Worm (Caenorhabditis elegans) whole organism, L1 larva: ENCODE results near the gene srz-71.

Experiments
- C16A3.4 ChIP-seq: fragments of 150-350 bp; optimal IDR thresholded peaks from 2 replicates; lab custom pipeline; 2014; ENCODE audit warnings: missing biosample characterization, missing genetic modification characterization
- alr-1 ChIP-seq: fragments of 200-800 bp; sonication (Bioruptor generic); optimal IDR thresholded peaks from 2 replicates; lab custom pipeline; 2018; ENCODE audit warnings: borderline replicate concordance, mild to moderate bottlenecking, missing genetic modification characterization, missing compliant biosample characterization
- ama-1 ChIP-seq: fragments of 150-350 bp; optimal IDR thresholded peaks from 2 replicates; lab custom pipeline; 2014
- ceh-8 ChIP-seq: fragments of 200-800 bp; sonication (Bioruptor generic); optimal IDR thresholded peaks from 2 replicates; lab custom pipeline; 2018; ENCODE audit warnings: mild to moderate bottlenecking, missing genetic modification characterization, moderate library complexity, missing compliant biosample characterization
- ceh-82 ChIP-seq, 3 experiments: fragments of 150-350 bp in 1 of 3; sonication (generic microtip) in 2 of 3; optimal IDR thresholded peaks; 2 replicates each; lab custom pipeline; 2014 to 2017; ENCODE audit warnings: missing biosample characterization in 3 of 3, missing genetic modification characterization in 3 of 3
- ceh-90 ChIP-seq: sonication (generic microtip); optimal IDR thresholded peaks from 2 replicates; lab custom pipeline; 2016; ENCODE audit warnings: missing genetic modification characterization, missing compliant biosample characterization
- ces-1 ChIP-seq: fragments of 150-350 bp; optimal IDR thresholded peaks from 2 replicates; lab custom pipeline; 2014; ENCODE audit warnings: missing biosample characterization, missing genetic modification reagents, missing genetic modification characterization
- dpl-1 ChIP-seq, 3 experiments: fragments of 150-350 bp in 2 of 3; sonication (generic microtip) in 1 of 3; optimal IDR thresholded peaks; 2 replicates each; lab custom pipeline; 2014 to 2017; ENCODE audit warnings: missing biosample characterization in 3 of 3, missing genetic modification characterization in 3 of 3, missing genetic modification reagents in 3 of 3
- efl-3 ChIP-seq: fragments of 200-800 bp; sonication (Bioruptor generic); optimal IDR thresholded peaks from 2 replicates; lab custom pipeline; 2018; ENCODE audit warnings: mild to moderate bottlenecking, missing genetic modification characterization, missing compliant biosample characterization
- egl-13 ChIP-seq: sonication (generic microtip); optimal IDR thresholded peaks from 2 replicates; lab custom pipeline; 2016; ENCODE audit warnings: missing genotype, missing genetic modification reagents, missing genetic modification characterization, missing compliant biosample characterization
- egl-27 ChIP-seq, 2 experiments: fragments of 150-350 bp in 1 of 2; sonication (generic microtip); optimal IDR thresholded peaks; 3 replicates each; lab custom pipeline; 2017 to 2018; ENCODE audit warnings: missing biosample characterization in 2 of 2, missing genetic modification characterization in 2 of 2, missing genetic modification reagents in 2 of 2
- elt-2 ChIP-seq: sonication (generic microtip); optimal IDR thresholded peaks from 2 replicates; lab custom pipeline; 2016; ENCODE audit warnings: missing genetic modification characterization, mild to moderate bottlenecking, inconsistent platforms, missing compliant biosample characterization, missing genetic modification reagents
- ets-5 ChIP-seq: fragments of 200-800 bp; sonication (Bioruptor generic); IDR thresholded peaks from 2 replicates; pipeline ENCODE4 v1.3.6; 2022; ENCODE audit warnings: missing genetic modification characterization, missing compliant biosample characterization
- fkh-10 ChIP-seq: sonication (generic microtip); optimal IDR thresholded peaks from 2 replicates; lab custom pipeline; 2017; ENCODE audit warnings: missing biosample characterization, missing genetic modification reagents, missing genetic modification characterization
- fkh-4 ChIP-seq: sonication (generic microtip); optimal IDR thresholded peaks from 2 replicates; lab custom pipeline; 2016; ENCODE audit warnings: missing compliant biosample characterization, missing genetic modification characterization, borderline replicate concordance
- fkh-8 ChIP-seq: sonication (generic microtip); optimal IDR thresholded peaks from 2 replicates; lab custom pipeline; 2016; ENCODE audit warnings: mild to moderate bottlenecking, missing genetic modification characterization, missing compliant biosample characterization
- hlh-4 ChIP-seq: sonication (generic microtip); optimal IDR thresholded peaks from 2 replicates; lab custom pipeline; 2016; ENCODE audit warnings: mild to moderate bottlenecking, missing genetic modification characterization, missing compliant biosample characterization
- hpl-2 ChIP-seq: fragments of 150-350 bp; optimal IDR thresholded peaks from 2 replicates; lab custom pipeline; 2014; ENCODE audit warnings: missing biosample characterization, missing genetic modification reagents, missing genetic modification characterization
- irx-1 ChIP-seq: sonication (generic microtip); optimal IDR thresholded peaks from 2 replicates; lab custom pipeline; 2016; ENCODE audit warnings: missing genetic modification characterization, missing compliant biosample characterization
- lin-13 ChIP-seq: fragments of 150-350 bp; optimal IDR thresholded peaks from 2 replicates; lab custom pipeline; 2014; ENCODE audit warnings: missing biosample characterization, missing genetic modification reagents, missing genetic modification characterization
- lin-14 ChIP-seq: fragments of 200-800 bp; sonication (Bioruptor generic); optimal IDR thresholded peaks from 2 replicates; lab custom pipeline; 2018; ENCODE audit warnings: mild to moderate bottlenecking, missing genetic modification characterization, moderate library complexity, missing compliant biosample characterization
- lin-15B ChIP-seq: fragments of 150-350 bp; sonication (generic microtip); optimal IDR thresholded peaks from 3 replicates; lab custom pipeline; 2014; ENCODE audit warnings: missing biosample characterization, missing genetic modification characterization
- lir-3 ChIP-seq: sonication (generic microtip); optimal IDR thresholded peaks from 2 replicates; lab custom pipeline; 2016; ENCODE audit warnings: mild to moderate bottlenecking, missing genetic modification characterization, moderate library complexity, missing compliant biosample characterization; ENCODE audit not compliant: poor library complexity
- lsy-2 ChIP-seq, 2 experiments: fragments of 150-350 bp; optimal IDR thresholded peaks; 2 replicates each; lab custom pipeline; 2014; ENCODE audit warnings: missing biosample characterization in 2 of 2, missing genetic modification characterization in 2 of 2
- nhr-12 ChIP-seq: sonication (generic microtip); optimal IDR thresholded peaks from 2 replicates; lab custom pipeline; 2017; ENCODE audit warnings: missing biosample characterization, missing genetic modification characterization
- nhr-19 ChIP-seq: fragments of 200-800 bp; sonication (Bioruptor generic); conservative IDR thresholded peaks from 2 replicates; pipeline ENCODE4 v1.3.6; 2022; ENCODE audit warnings: missing genetic modification characterization, missing compliant biosample characterization
- nhr-237 ChIP-seq: fragments of 150-350 bp; optimal IDR thresholded peaks from 2 replicates; lab custom pipeline; 2014; ENCODE audit warnings: missing biosample characterization, missing genetic modification characterization
- nhr-28 ChIP-seq: fragments of 150-350 bp; optimal IDR thresholded peaks from 2 replicates; lab custom pipeline; 2014; ENCODE audit warnings: missing biosample characterization, missing genetic modification characterization
- nhr-47 ChIP-seq: sonication (generic microtip); optimal IDR thresholded peaks from 2 replicates; lab custom pipeline; 2016; ENCODE audit warnings: mild to moderate bottlenecking, missing genetic modification characterization, moderate library complexity, missing compliant biosample characterization
- nhr-71 ChIP-seq: sonication (generic microtip); optimal IDR thresholded peaks from 2 replicates; lab custom pipeline; 2016; ENCODE audit warnings: mild to moderate bottlenecking, missing genetic modification characterization, moderate library complexity, missing compliant biosample characterization
- nhr-76 ChIP-seq: sonication (generic microtip); optimal IDR thresholded peaks from 2 replicates; lab custom pipeline; 2017; ENCODE audit warnings: missing biosample characterization, missing genetic modification characterization
- pag-3 ChIP-seq: sonication (generic microtip); optimal IDR thresholded peaks from 2 replicates; lab custom pipeline; 2017; ENCODE audit warnings: missing genetic modification characterization, mild to moderate bottlenecking, missing compliant biosample characterization, antibody characterized with exemption, borderline replicate concordance; ENCODE audit not compliant: insufficient read depth
- pqm-1 ChIP-seq: sonication (generic microtip); optimal IDR thresholded peaks from 3 replicates; lab custom pipeline; 2017; ENCODE audit warnings: missing biosample characterization, missing genetic modification characterization
- rnt-1 ChIP-seq: sonication (generic microtip); optimal IDR thresholded peaks from 2 replicates; lab custom pipeline; 2016; ENCODE audit warnings: mild to moderate bottlenecking, missing genetic modification characterization, moderate library complexity, missing compliant biosample characterization
- skn-1 ChIP-seq: fragments of 150-350 bp; optimal IDR thresholded peaks from 2 replicates; lab custom pipeline; 2014; ENCODE audit warnings: missing biosample characterization, missing genetic modification characterization
- sptf-1 ChIP-seq: fragments of 150-350 bp; optimal IDR thresholded peaks from 2 replicates; lab custom pipeline; 2014; ENCODE audit warnings: missing biosample characterization, missing genetic modification characterization
- swsn-7 ChIP-seq: sonication (generic microtip); optimal IDR thresholded peaks from 2 replicates; lab custom pipeline; 2016; ENCODE audit warnings: missing genetic modification characterization, missing compliant biosample characterization
- tbx-2 ChIP-seq: sonication (generic microtip); optimal IDR thresholded peaks from 2 replicates; lab custom pipeline; 2016; ENCODE audit warnings: missing genetic modification characterization, missing compliant biosample characterization
- unc-86 ChIP-seq: sonication (generic microtip); optimal IDR thresholded peaks from 2 replicates; lab custom pipeline; 2016; ENCODE audit warnings: missing genetic modification characterization, missing compliant biosample characterization
- unc-98 ChIP-seq: fragments of 200-800 bp; sonication (Bioruptor generic); IDR thresholded peaks from 2 replicates; pipeline ENCODE4 v1.3.6; 2022; ENCODE audit warnings: missing genetic modification characterization, missing compliant biosample characterization
- xbp-1 ChIP-seq: sonication (generic microtip); optimal IDR thresholded peaks from 2 replicates; lab custom pipeline; 2016; ENCODE audit warnings: missing genetic modification characterization, missing compliant biosample characterization
- zag-1 ChIP-seq: fragments of 150-350 bp; optimal IDR thresholded peaks from 2 replicates; lab custom pipeline; 2014; ENCODE audit warnings: missing biosample characterization, missing genetic modification characterization
- zip-4 ChIP-seq: fragments of 200-800 bp; sonication (Bioruptor generic); optimal IDR thresholded peaks from 2 replicates; lab custom pipeline; 2018; ENCODE audit warnings: mild to moderate bottlenecking, missing genetic modification characterization, moderate library complexity, missing compliant biosample characterization
- ztf-11 ChIP-seq, 2 experiments: sonication (generic microtip); optimal IDR thresholded peaks; 2 replicates each; lab custom pipeline; 2016 to 2017; ENCODE audit warnings: missing genetic modification characterization in 2 of 2, missing biosample characterization in 1 of 2, missing compliant biosample characterization in 1 of 2
- ztf-4 ChIP-seq: fragments of 150-350 bp; optimal IDR thresholded peaks from 2 replicates; lab custom pipeline; 2014; ENCODE audit warnings: missing biosample characterization, missing genetic modification characterization

srz-71 gene

DNA sequence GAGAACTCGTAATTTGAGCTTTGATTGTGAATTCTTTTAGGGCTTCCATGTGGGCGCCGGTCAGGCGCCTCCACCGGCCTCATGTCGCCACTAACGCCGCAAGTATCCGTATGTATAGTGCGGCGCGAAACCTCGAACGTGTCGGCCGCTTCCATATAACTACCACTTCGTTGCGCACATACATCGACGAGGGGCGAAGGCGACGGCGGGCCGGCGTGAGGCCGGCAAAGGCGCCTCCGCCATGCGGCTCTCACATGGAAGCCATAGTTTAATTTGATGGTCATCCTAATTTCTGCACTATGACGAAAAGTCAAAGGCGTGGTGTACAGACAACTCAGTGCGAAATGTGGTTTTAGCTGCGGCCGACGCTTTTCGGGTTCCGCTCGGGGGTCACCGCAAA is 22.6 kb upstream of the srz-71 start:
- TF ChIP-seq ztf-11 (tag; optimal IDR thresholded peaks at IDR 0.05; lab: Kevin White, UChicago) (no peak), nhr-71 (tag; lab: Kevin White, UChicago) (no peak), ama-1 (lab: Kevin White, UChicago) (no peak), ceh-90 (tag; lab: Kevin White, UChicago) (no peak), pqm-1 (tag; lab: Kevin White, UChicago) (no peak), lin-13 (no peak), egl-13 (tag; lab: Kevin White, UChicago) (no peak), ets-5 (GFP tag; lab: Robert Waterston, UW) (no peak), sptf-1 (tag; lab: Kevin White, UChicago) (no peak), lir-3 (tag; lab: Kevin White, UChicago) (no peak), ceh-82 (tag; optimal IDR thresholded peaks at IDR 0.05; lab: Kevin White, UChicago) (no peak), nhr-19 (GFP tag; lab: Robert Waterston, UW) (no peak), fkh-4 (tag; lab: Kevin White, UChicago) (no peak), lin-14 (no peak), lin-15B (tag; lab: Kevin White, UChicago) (no peak), tbx-2 (tag; lab: Kevin White, UChicago) (no peak)
- TF ChIP-seq, all 84 proteins: peak for 0

DNA sequence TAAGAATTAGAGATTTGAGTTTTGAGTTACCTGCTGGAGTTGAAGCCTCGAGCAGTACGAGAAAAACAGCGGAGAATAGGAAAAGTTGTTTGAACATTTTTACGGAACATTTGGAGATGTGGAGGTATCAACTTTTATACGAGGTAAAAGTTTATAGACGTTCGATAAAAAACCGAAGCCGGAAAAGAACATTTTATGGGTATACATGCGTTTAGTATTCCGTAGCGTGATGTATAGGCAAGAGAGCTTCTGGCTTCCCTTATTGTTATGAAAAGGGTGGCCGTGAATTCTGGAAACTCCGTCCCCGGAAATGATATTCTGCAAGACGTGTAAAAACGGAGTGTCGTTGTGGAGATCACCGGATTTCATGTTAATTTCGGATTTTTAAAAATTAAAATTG is 12.3 kb upstream of the srz-71 start, which contains the start of gene K03D3.5:
Gene K03D3.5, minus strand, starts transcription at position 101 of the 400 bp plus-strand sequence.
- TF ChIP-seq nhr-12 (no peak), ets-5 (GFP tag; lab: Robert Waterston, UW) (no peak), ceh-8 (GFP tag; lab: Kevin White, UChicago) (no peak), egl-27 (tag; optimal IDR thresholded peaks at IDR 0.05; lab: Kevin White, UChicago) (no peak), xbp-1 (no peak), ztf-4 (tag; lab: Kevin White, UChicago) (no peak), zip-4 (no peak), elt-2 (tag; lab: Kevin White, UChicago) (no peak)

DNA sequence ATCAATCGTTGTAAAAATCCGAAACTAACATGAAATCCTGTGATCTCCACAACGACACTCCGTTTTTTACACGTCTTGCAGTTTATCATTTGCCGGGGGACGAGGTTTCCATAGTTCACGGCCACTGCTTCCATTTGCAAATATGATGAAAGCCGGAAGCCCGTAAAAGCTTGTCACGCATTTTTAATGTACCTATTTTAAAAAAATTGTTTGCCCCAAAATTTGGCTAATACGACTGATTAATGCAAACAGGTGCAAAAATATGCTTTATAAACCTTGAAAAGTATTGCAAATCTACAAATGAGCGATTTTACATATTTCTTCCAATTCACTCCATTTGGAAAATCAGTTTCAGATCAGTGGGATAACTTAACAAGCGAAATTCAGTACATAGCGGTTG is 11.8 kb upstream of the srz-71 start, which contains the start of gene srz-61:
Gene srz-61, plus strand, starts transcription at position 301 of the 400 bp plus-strand sequence.
- TF ChIP-seq unc-86 (tag; lab: Kevin White, UChicago) (no peak), nhr-237 (tag; lab: Kevin White, UChicago) (no peak), fkh-8 (tag; lab: Kevin White, UChicago) (no peak), fkh-10 (GFP tag; lab: Kevin White, UChicago) (no peak), skn-1 (tag; lab: Kevin White, UChicago) (no peak), lin-15B (tag; lab: Kevin White, UChicago) (no peak), efl-3 (GFP tag; lab: Kevin White, UChicago) (no peak), rnt-1 (tag; lab: Kevin White, UChicago) (no peak), nhr-76 (tag; lab: Kevin White, UChicago) (no peak)
- TF ChIP-seq, all 84 proteins: peak for 0

DNA sequence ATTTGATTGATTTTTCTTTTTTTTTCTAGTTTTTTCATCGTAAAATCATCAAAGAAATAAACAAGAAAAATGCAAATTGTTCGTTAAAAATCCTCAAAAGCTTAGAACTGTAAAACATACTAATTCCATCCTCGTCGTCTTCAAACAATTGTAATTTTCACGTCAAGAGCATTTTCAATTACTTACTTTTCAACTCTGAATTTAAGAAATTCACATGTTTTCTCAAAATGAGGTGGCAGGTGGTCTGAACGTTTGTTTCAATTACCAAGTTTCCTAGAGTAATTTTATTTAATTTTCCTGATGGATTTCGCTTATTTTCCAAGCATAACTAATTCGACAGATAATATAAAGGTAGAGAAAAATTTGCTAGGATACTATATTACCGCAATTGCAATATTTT is 9.3 kb upstream of the srz-71 start, which contains the start of gene srz-104:
Gene srz-104, plus strand, starts transcription at position 301 of the 400 bp plus-strand sequence.
- TF ChIP-seq zag-1 (no peak), hlh-4 (tag; lab: Kevin White, UChicago) (peak; percentile 11)

DNA sequence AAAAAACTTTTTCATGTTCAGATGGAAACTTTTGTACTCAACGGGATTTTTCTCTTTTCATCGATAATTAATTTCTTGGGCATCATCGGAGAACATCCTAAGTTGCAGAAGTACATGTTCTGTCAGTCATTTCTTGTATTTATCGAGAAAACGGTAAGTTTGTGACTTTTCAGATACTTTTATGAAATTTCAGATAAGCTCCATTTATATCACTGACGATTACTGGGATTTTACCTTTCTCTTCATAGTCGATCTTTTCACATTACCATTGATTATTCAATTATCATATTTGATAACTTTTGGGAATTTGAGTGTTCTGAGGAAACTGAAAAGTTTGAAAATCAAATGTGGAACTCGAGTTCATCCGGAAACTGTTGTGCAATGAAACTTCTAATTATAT is 8.1 kb upstream of the srz-71 start, which contains the start of gene srz-105:
Gene srz-105, plus strand, starts transcription at position 301 of the 400 bp plus-strand sequence.
- TF ChIP-seq zag-1 = no peak
- TF ChIP-seq nhr-47 (tag; lab: Kevin White, UChicago) = no peak
- TF ChIP-seq unc-86 (tag; lab: Kevin White, UChicago) = no peak
- no peak for TF ChIP-seq ces-1
- TF ChIP-seq hpl-2 = no peak
- no peak for TF ChIP-seq hlh-4 (tag; lab: Kevin White, UChicago)
- TF ChIP-seq egl-13 (tag; lab: Kevin White, UChicago) = no peak
- no peak for TF ChIP-seq nhr-12
- TF ChIP-seq unc-98 = no peak
- no peak for TF ChIP-seq nhr-28 (tag; lab: Kevin White, UChicago)
- no peak for TF ChIP-seq lsy-2 (tag; optimal IDR thresholded peaks at IDR 0.05; lab: Kevin White, UChicago)
- TF ChIP-seq pag-3 = no peak
- no peak for TF ChIP-seq C16A3.4 (tag; lab: Kevin White, UChicago)
- TF ChIP-seq irx-1 (tag; lab: Kevin White, UChicago) = no peak
- TF ChIP-seq swsn-7 (tag; lab: Kevin White, UChicago) = no peak
- no peak for TF ChIP-seq alr-1
- TF ChIP-seq dpl-1 (GFP tag; optimal IDR thresholded peaks at IDR 0.05; lab: Kevin White, UChicago) = no peak
